Worm (Caenorhabditis elegans): Measurements from ENCODE around the gene R02D5.8.

R02D5.8 gene

ce11 chrV:14527210-14527609 lies 8.0 kb upstream of the R02D5.8 start:
- TF ChIP-seq Y22D7AL.16 (tag; optimal IDR thresholded peaks at IDR 0.05) (no peak), unc-42 (tag; optimal IDR thresholded peaks at IDR 0.05) (peak; percentile 65)

ce11 chrV:14525089-14525488 lies 5.9 kb upstream of the R02D5.8 start, which contains the start of gene hda-1:
hda-1 (plus strand) TSS chrV:14525389.
- TF ChIP-seq ceh-30 (tag; optimal IDR thresholded peaks at IDR 0.05), result no peak
- TF ChIP-seq lim-6 (tag; optimal IDR thresholded peaks at IDR 0.05), result no peak
- TF ChIP-seq ttx-3 (tag; optimal IDR thresholded peaks at IDR 0.05), result no peak
- TF ChIP-seq hlh-30 (tag; optimal IDR thresholded peaks at IDR 0.05; ENCODE audit: insufficient read depth), result no peak
- TF ChIP-seq pag-3 (tag; optimal IDR thresholded peaks at IDR 0.05; ENCODE audit: borderline replicate concordance), result no peak
- no peak for TF ChIP-seq ceh-22 (tag; optimal IDR thresholded peaks at IDR 0.05)
- TF ChIP-seq ama-1 (optimal IDR thresholded peaks at IDR 0.05), result no peak
- no peak for TF ChIP-seq elt-4 (tag; optimal IDR thresholded peaks at IDR 0.05)
- TF ChIP-seq fkh-6 (tag; optimal IDR thresholded peaks at IDR 0.05), result no peak
- TF ChIP-seq elt-2 (tag; optimal IDR thresholded peaks at IDR 0.05), result no peak
- TF ChIP-seq pha-2 (tag; optimal IDR thresholded peaks at IDR 0.05), result no peak
- TF ChIP-seq ztf-16 (tag; optimal IDR thresholded peaks at IDR 0.05), result no peak
- no peak for TF ChIP-seq F13H6.1 (tag; optimal IDR thresholded peaks at IDR 0.05)
- no peak for TF ChIP-seq npax-4 (tag; optimal IDR thresholded peaks at IDR 0.05)
- TF ChIP-seq hlh-6 (tag; optimal IDR thresholded peaks at IDR 0.05), result no peak
- no peak for TF ChIP-seq pros-1 (tag; optimal IDR thresholded peaks at IDR 0.05)
- TF ChIP-seq dmd-4 (tag; optimal IDR thresholded peaks at IDR 0.05; ENCODE audit: borderline replicate concordance), result no peak
- TF ChIP-seq T23F11.4 (GFP tag; optimal IDR thresholded peaks at IDR 0.05), result no peak

ce11 chrV:14523788-14524582 lies 4.8 kb upstream of the R02D5.8 start, which contains the start of gene ril-1:
ril-1 (minus strand) TSS chrV:14524129.
- peak; percentile 74 for TF ChIP-seq elt-2 (tag; optimal IDR thresholded peaks at IDR 0.05)
- TF ChIP-seq ets-4 (tag; optimal IDR thresholded peaks at IDR 0.05), result no peak
- TF ChIP-seq ceh-24 (tag; optimal IDR thresholded peaks at IDR 0.05), result no peak
- no peak for TF ChIP-seq nhr-232 (tag; optimal IDR thresholded peaks at IDR 0.05)
- no peak for TF ChIP-seq elt-4 (tag; optimal IDR thresholded peaks at IDR 0.05)
- TF ChIP-seq ceh-31 (tag; optimal IDR thresholded peaks at IDR 0.05), result peak; percentile 44
- TF ChIP-seq C38D4.7 (GFP tag; optimal IDR thresholded peaks at IDR 0.05), result peak; percentile 33
- no peak for TF ChIP-seq ceh-30 (tag; optimal IDR thresholded peaks at IDR 0.05)
- no peak for TF ChIP-seq dve-1 (tag; optimal IDR thresholded peaks at IDR 0.05)
- TF ChIP-seq che-1 (tag; optimal IDR thresholded peaks at IDR 0.05), result peak; percentile 37
- peak; percentile 10 for TF ChIP-seq fkh-6 (tag; optimal IDR thresholded peaks at IDR 0.05)
- TF ChIP-seq lim-6 (tag; optimal IDR thresholded peaks at IDR 0.05), result no peak
- no peak for TF ChIP-seq ceh-2 (tag; optimal IDR thresholded peaks at IDR 0.05)
- no peak for TF ChIP-seq hlh-30 (tag; optimal IDR thresholded peaks at IDR 0.05; ENCODE audit: insufficient read depth)
- no peak for TF ChIP-seq sox-2 (GFP tag; IDR thresholded peaks at IDR 0.05)
- no peak for TF ChIP-seq mec-3 (tag; optimal IDR thresholded peaks at IDR 0.05; ENCODE audit: borderline replicate concordance)
- peak; percentile 35 for TF ChIP-seq tbx-2 (tag; optimal IDR thresholded peaks at IDR 0.05)
- TF ChIP-seq odd-2 (tag; optimal IDR thresholded peaks at IDR 0.05), result no peak
- TF ChIP-seq pha-2 (tag; optimal IDR thresholded peaks at IDR 0.05), result no peak
- TF ChIP-seq eyg-1 (tag; optimal IDR thresholded peaks at IDR 0.05), result peak; percentile 3
- TF ChIP-seq madf-2 (tag; optimal IDR thresholded peaks at IDR 0.05), result no peak
- no peak for TF ChIP-seq C08G9.2 (tag; optimal IDR thresholded peaks at IDR 0.05)
- no peak for TF ChIP-seq pag-3 (tag; optimal IDR thresholded peaks at IDR 0.05; ENCODE audit: borderline replicate concordance)
- TF ChIP-seq F13H6.1 (tag; optimal IDR thresholded peaks at IDR 0.05), result no peak
- no peak for TF ChIP-seq fkh-10 (GFP tag; optimal IDR thresholded peaks at IDR 0.05)
- no peak for TF ChIP-seq lin-11 (tag; optimal IDR thresholded peaks at IDR 0.05)
- TF ChIP-seq syd-9 (tag; optimal IDR thresholded peaks at IDR 0.05), result no peak
- TF ChIP-seq pros-1 (tag; optimal IDR thresholded peaks at IDR 0.05), result no peak
- TF ChIP-seq pax-1 (tag; optimal IDR thresholded peaks at IDR 0.05), result no peak
- peak; percentile 34 for TF ChIP-seq gmeb-2 (tag; optimal IDR thresholded peaks at IDR 0.05)
- peak; percentile 53 for TF ChIP-seq ttx-3 (tag; optimal IDR thresholded peaks at IDR 0.05)
- no peak for TF ChIP-seq nhr-11 (tag; optimal IDR thresholded peaks at IDR 0.05)
- no peak for TF ChIP-seq zip-5 (tag; optimal IDR thresholded peaks at IDR 0.05)
- TF ChIP-seq ceh-9 (tag; optimal IDR thresholded peaks at IDR 0.05), result no peak
- TF ChIP-seq dmd-4 (tag; optimal IDR thresholded peaks at IDR 0.05; ENCODE audit: borderline replicate concordance), result no peak
- peak; percentile 12 for TF ChIP-seq fax-1 (tag; optimal IDR thresholded peaks at IDR 0.05)
- TF ChIP-seq unc-55 (GFP tag; optimal IDR thresholded peaks at IDR 0.05), result no peak
- no peak for TF ChIP-seq unc-3 (GFP tag; conservative IDR thresholded peaks at IDR 0.05)
- TF ChIP-seq unc-3 (tag; optimal IDR thresholded peaks at IDR 0.05), result peak; percentile 1
- no peak for TF ChIP-seq unc-42 (tag; optimal IDR thresholded peaks at IDR 0.05)
